Worm (Caenorhabditis elegans) whole organism, late embryonic: ENCODE measurements around the gene T08B1.1.

Source experiments
- C08G9.2 ChIP-seq: sonication (generic microtip); optimal IDR thresholded peaks from 2 replicates; lab custom pipeline; 2016; ENCODE audit warnings: mild to moderate bottlenecking, missing genetic modification characterization, moderate library complexity, missing compliant biosample characterization
- ceh-14 ChIP-seq: sonication (generic microtip); optimal IDR thresholded peaks from 2 replicates; lab custom pipeline; 2016; ENCODE audit warnings: missing genotype, missing genetic modification characterization, missing compliant biosample characterization
- ceh-34 ChIP-seq: sonication (generic microtip); optimal IDR thresholded peaks from 2 replicates; lab custom pipeline; 2016; ENCODE audit warnings: mild to moderate bottlenecking, missing genetic modification characterization, missing compliant biosample characterization
- ceh-45 ChIP-seq: fragments of 200-800 bp; sonication (Bioruptor generic); IDR thresholded peaks from 2 replicates; pipeline ENCODE4 v1.3.6; 2022; ENCODE audit warnings: missing genetic modification reagents, missing genetic modification characterization, missing compliant biosample characterization
- nfya-1 ChIP-seq: sonication (generic microtip); optimal IDR thresholded peaks from 2 replicates; lab custom pipeline; 2017; ENCODE audit warnings: missing genetic modification characterization, mild to moderate bottlenecking, missing compliant biosample characterization, antibody characterized with exemption, moderate library complexity
- nhr-232 ChIP-seq: sonication (generic microtip); optimal IDR thresholded peaks from 2 replicates; lab custom pipeline; 2016; ENCODE audit warnings: missing genetic modification characterization, missing compliant biosample characterization
- npax-4 ChIP-seq: sonication (generic microtip); optimal IDR thresholded peaks from 2 replicates; lab custom pipeline; 2016; ENCODE audit warnings: missing genetic modification characterization, missing compliant biosample characterization
- pha-4 ChIP-seq: fragments of 150-350 bp; optimal IDR thresholded peaks from 2 replicates; lab custom pipeline; 2018; ENCODE audit warnings: missing biosample characterization, missing genetic modification reagents, missing genetic modification characterization
- pqm-1 ChIP-seq: sonication (generic microtip); optimal IDR thresholded peaks from 2 replicates; lab custom pipeline; 2016; ENCODE audit warnings: missing genetic modification characterization, missing compliant biosample characterization
- rnt-1 ChIP-seq: sonication (generic microtip); optimal IDR thresholded peaks from 2 replicates; lab custom pipeline; 2016; ENCODE audit warnings: missing genetic modification characterization, missing compliant biosample characterization
- tbx-2 ChIP-seq: sonication (generic microtip); optimal IDR thresholded peaks from 2 replicates; lab custom pipeline; 2016; ENCODE audit warnings: missing genetic modification characterization, missing compliant biosample characterization
- unc-42 ChIP-seq: sonication (generic microtip); optimal IDR thresholded peaks from 2 replicates; lab custom pipeline; 2016; ENCODE audit warnings: missing genotype, missing genetic modification characterization, missing compliant biosample characterization

The T08B1.1 gene

DNA sequence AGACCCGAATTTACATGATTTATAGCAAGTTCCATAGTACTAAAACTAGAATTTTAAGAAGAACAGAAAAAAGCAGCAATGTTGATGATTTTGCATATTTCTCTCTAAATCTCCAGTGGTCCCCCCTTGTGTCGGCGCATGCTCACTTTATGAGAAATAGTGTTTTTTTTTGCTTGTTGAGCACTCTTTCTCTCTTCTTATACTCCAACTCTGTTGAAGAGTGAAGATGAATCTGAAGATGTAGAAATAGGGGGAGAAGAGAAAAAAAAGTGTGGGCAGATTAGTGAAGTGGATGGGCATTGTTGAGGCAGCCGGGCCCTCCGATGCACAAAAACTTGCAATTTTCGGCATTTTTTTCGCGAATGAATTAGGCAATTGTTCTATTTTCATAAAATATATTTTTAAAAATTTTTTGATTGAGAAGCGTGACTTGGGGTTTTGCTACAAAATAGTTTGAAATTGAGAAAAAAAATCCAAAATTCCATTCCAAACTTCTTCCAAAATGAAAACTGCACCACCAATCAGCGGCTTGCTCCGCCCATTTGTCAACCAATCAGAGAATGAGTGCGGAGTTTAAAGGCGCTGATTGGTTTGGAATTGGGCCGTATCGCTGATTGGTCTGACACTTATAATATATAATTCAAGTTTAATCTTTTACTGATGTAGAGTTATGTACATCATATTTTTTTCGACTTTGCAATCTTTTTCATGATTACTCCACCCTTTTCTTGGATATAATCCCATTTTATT is 46.2 kb downstream of the T08B1.1 start:
- TF ChIP-seq pha-4 (no peak), nfya-1 (tag; lab: Kevin White, UChicago) (peak; percentile 89), nhr-232 (tag; lab: Kevin White, UChicago) (no peak)

ce11 chrV:1937963-1938362 is 48.9 kb downstream of the T08B1.1 start, which contains the start of gene glb-25:
Gene glb-25, plus strand, starts transcription at chrV:1938263.
- TF ChIP-seq ceh-14 (tag; lab: Kevin White, UChicago) (no peak), ceh-34 (no peak), pqm-1 (no peak), tbx-2 (tag; lab: Kevin White, UChicago) (no peak), ceh-45 (no peak), rnt-1 (no peak), npax-4 (tag; lab: Kevin White, UChicago) (no peak)

- TF ChIP-seq unc-42 (peak; percentile 16), C08G9.2 (no peak)
Measured at ce11 chrV:1935494-1935893, 51.4 kb downstream of the T08B1.1 start.
